Fruit fly (Drosophila melanogaster) whole organism, embryonic: ENCODE measurements around the gene CG8675.

Source experiments
- Awh ChIP-seq: fragments of 200-800 bp; sonication (Bioruptor generic); IDR thresholded peaks from 2 replicates; pipeline ENCODE4, ENCODE4 v1.3.6; 2022; ENCODE audit warnings: missing biosample characterization, missing genetic modification characterization
- CG10366 ChIP-seq: fragments of 200-800 bp; sonication (Bioruptor generic); IDR thresholded peaks from 2 replicates; pipeline ENCODE4 v1.3.6; 2022; ENCODE audit warnings: missing biosample characterization, missing genetic modification characterization
- CG11398 ChIP-seq: fragments of 200-800 bp; sonication (Bioruptor generic); optimal IDR thresholded peaks from 2 replicates; lab custom pipeline; 2016; ENCODE audit warnings: missing biosample characterization, missing genetic modification characterization
- CG13894 ChIP-seq: fragments of 200-800 bp; sonication (Bioruptor generic); optimal IDR thresholded peaks from 3 replicates; lab custom pipeline; 2018; ENCODE audit warnings: missing biosample characterization, mild to moderate bottlenecking, missing genetic modification characterization, moderate library complexity
- CG14667 ChIP-seq: fragments of 200-800 bp; sonication (Bioruptor generic); IDR thresholded peaks from 2 replicates; pipeline ENCODE4 v1.3.6; 2022; ENCODE audit warnings: missing biosample characterization, missing genetic modification characterization
- CG15269 ChIP-seq: fragments of 200-800 bp; sonication (Bioruptor generic); optimal IDR thresholded peaks from 2 replicates; lab custom pipeline; 2018; ENCODE audit warnings: missing biosample characterization, mild to moderate bottlenecking, missing genetic modification characterization, moderate library complexity
- CG15696 ChIP-seq: fragments of 200-800 bp; sonication (Bioruptor generic); optimal IDR thresholded peaks from 2 replicates; lab custom pipeline; 2019; ENCODE audit warnings: missing biosample characterization, mild to moderate bottlenecking, missing genetic modification characterization, moderate library complexity
- CG17359 ChIP-seq: fragments of 200-800 bp; sonication (Bioruptor generic); optimal IDR thresholded peaks from 3 replicates; lab custom pipeline; 2018; ENCODE audit warnings: missing biosample characterization, mild to moderate bottlenecking, missing genetic modification characterization, moderate library complexity
- CG2116 ChIP-seq: fragments of 200-800 bp; sonication (Bioruptor generic); optimal IDR thresholded peaks from 3 replicates; lab custom pipeline; 2018; ENCODE audit warnings: missing biosample characterization, mild to moderate bottlenecking, missing genetic modification characterization
- CG3065 ChIP-seq: fragments of 200-800 bp; sonication (Bioruptor generic); optimal IDR thresholded peaks from 2 replicates; lab custom pipeline; 2016; ENCODE audit warnings: missing biosample characterization, missing genetic modification characterization
- CG32772 ChIP-seq: fragments of 200-800 bp; sonication (Bioruptor generic); IDR thresholded peaks from 2 replicates; pipeline ENCODE4 v1.3.6; 2022; ENCODE audit warnings: missing biosample characterization, missing genetic modification characterization
- CG33213 ChIP-seq: fragments of 200-800 bp; sonication (Bioruptor generic); optimal IDR thresholded peaks from 3 replicates; lab custom pipeline; 2016; ENCODE audit warnings: missing biosample characterization, missing genetic modification characterization
- CG34422 ChIP-seq: fragments of 200-800 bp; sonication (Bioruptor generic); IDR thresholded peaks from 3 replicates; pipeline ENCODE4 v1.3.6; 2022; ENCODE audit warnings: missing biosample characterization, missing genetic modification characterization
- CG4404 ChIP-seq: fragments of 200-800 bp; sonication (Bioruptor generic); IDR thresholded peaks from 2 replicates; pipeline ENCODE4 v1.3.6; 2022; ENCODE audit warnings: missing biosample characterization, missing genetic modification characterization
- CG5245 ChIP-seq: fragments of 200-800 bp; sonication (Bioruptor generic); optimal IDR thresholded peaks from 3 replicates; lab custom pipeline; 2016; ENCODE audit warnings: missing biosample characterization, missing genetic modification characterization
- CG6175 ChIP-seq: fragments of 200-800 bp; sonication (Bioruptor generic); IDR thresholded peaks from 3 replicates; pipeline ENCODE4 v1.3.6; 2022; ENCODE audit warnings: missing biosample characterization, missing genetic modification characterization
- CG6791 ChIP-seq: fragments of 200-800 bp; sonication (Bioruptor generic); IDR thresholded peaks from 3 replicates; pipeline ENCODE4 v1.3.6; 2022; ENCODE audit warnings: missing biosample characterization, missing genetic modification characterization; ENCODE audit not compliant: partially characterized antibody
- CG7963 ChIP-seq: fragments of 200-800 bp; sonication (Bioruptor generic); IDR thresholded peaks from 3 replicates; pipeline ENCODE4 v1.3.6; 2022; ENCODE audit warnings: missing biosample characterization, missing genetic modification characterization; ENCODE audit not compliant: partially characterized antibody
- CG8765 ChIP-seq: fragments of 200-800 bp; sonication (Bioruptor generic); IDR thresholded peaks from 2 replicates; pipeline ENCODE4 v1.3.6; 2022; ENCODE audit warnings: missing biosample characterization, missing genetic modification characterization
- CG9727 ChIP-seq: fragments of 200-800 bp; sonication (Bioruptor generic); optimal IDR thresholded peaks from 3 replicates; lab custom pipeline; 2017; ENCODE audit warnings: missing biosample characterization, mild to moderate bottlenecking, missing genetic modification characterization
- CoRest ChIP-seq: fragments of 200-800 bp; sonication (Bioruptor generic); optimal IDR thresholded peaks from 3 replicates; lab custom pipeline; 2018; ENCODE audit warnings: missing biosample characterization, mild to moderate bottlenecking, missing genetic modification characterization, moderate library complexity
- Dip3 ChIP-seq: fragments of 200-800 bp; sonication (Bioruptor generic); optimal IDR thresholded peaks from 3 replicates; lab custom pipeline; 2016; ENCODE audit warnings: missing biosample characterization, missing genetic modification characterization
- Dp ChIP-seq: fragments of 200-800 bp; sonication (Bioruptor generic); optimal IDR thresholded peaks from 2 replicates; lab custom pipeline; 2018; ENCODE audit warnings: missing biosample characterization, mild to moderate bottlenecking, missing genetic modification characterization, moderate library complexity
- ERR ChIP-seq: fragments of 200-800 bp; sonication (Bioruptor generic); optimal IDR thresholded peaks from 2 replicates; lab custom pipeline; 2016; ENCODE audit warnings: missing biosample characterization, missing genetic modification characterization
- Ets65A ChIP-seq: fragments of 200-800 bp; sonication (Bioruptor generic); peaks from one replicate; lab custom pipeline; 2016; ENCODE audit warnings: missing biosample characterization, missing genetic modification characterization
- HLHmδ ChIP-seq: fragments of 200-800 bp; sonication (Bioruptor generic); optimal IDR thresholded peaks from 2 replicates; lab custom pipeline; 2018; ENCODE audit warnings: missing biosample characterization, mild to moderate bottlenecking, missing genetic modification characterization, moderate library complexity
- Hmr ChIP-seq: fragments of 200-800 bp; sonication (Bioruptor generic); optimal IDR thresholded peaks from 3 replicates; lab custom pipeline; 2017; ENCODE audit warnings: mild to moderate bottlenecking, missing biosample characterization, missing genetic modification reagents, missing genetic modification characterization
- Med ChIP-seq: fragments of 200-800 bp; sonication (Bioruptor generic); peaks from one replicate; lab custom pipeline; 2016; ENCODE audit warnings: missing biosample characterization, missing genetic modification characterization, mild to moderate bottlenecking, inconsistent platforms, moderate library complexity
- Nf-YC ChIP-seq: fragments of 200-800 bp; optimal IDR thresholded peaks from 3 replicates; lab custom pipeline; 2019; ENCODE audit warnings: missing biosample characterization, mild to moderate bottlenecking, missing genetic modification characterization, moderate library complexity
- Oli ChIP-seq: fragments of 200-800 bp; sonication (Bioruptor generic); optimal IDR thresholded peaks from 2 replicates; lab custom pipeline; 2018; ENCODE audit warnings: missing biosample characterization, mild to moderate bottlenecking, missing genetic modification characterization, moderate library complexity
- Usf ChIP-seq: fragments of 200-800 bp; sonication (Bioruptor generic); optimal IDR thresholded peaks from 2 replicates; lab custom pipeline; 2017; ENCODE audit warnings: missing genotype, missing biosample characterization, missing genetic modification characterization
- ato ChIP-seq: fragments of 200-800 bp; sonication (Bioruptor generic); IDR thresholded peaks from 2 replicates; pipeline ENCODE4 v1.3.6; 2022; ENCODE audit warnings: missing biosample characterization, missing genetic modification characterization; ENCODE audit not compliant: partially characterized antibody
- bab2 ChIP-seq: fragments of 200-800 bp; sonication (Bioruptor generic); optimal IDR thresholded peaks from 2 replicates; lab custom pipeline; 2016; ENCODE audit warnings: missing biosample characterization, missing genetic modification characterization
- cg ChIP-seq: fragments of 200-800 bp; sonication (Bioruptor generic); optimal IDR thresholded peaks from 3 replicates; lab custom pipeline; 2019; ENCODE audit warnings: missing biosample characterization, mild to moderate bottlenecking, missing genetic modification characterization, moderate library complexity
- chinmo ChIP-seq: fragments of 200-800 bp; sonication (Bioruptor generic); IDR thresholded peaks from 4 replicates; pipeline ENCODE4 v1.3.6; 2022; ENCODE audit warnings: missing biosample characterization, missing genetic modification characterization; ENCODE audit not compliant: partially characterized antibody
- crc ChIP-seq: fragments of 200-800 bp; sonication (Bioruptor generic); optimal IDR thresholded peaks from 2 replicates; lab custom pipeline; 2016; ENCODE audit warnings: missing biosample characterization, missing genetic modification characterization
- dan ChIP-seq: fragments of 200-800 bp; sonication (Bioruptor generic); IDR thresholded peaks from 2 replicates; pipeline ENCODE4 v1.3.6; 2022; ENCODE audit warnings: missing biosample characterization, missing genetic modification characterization
- fu2 ChIP-seq: fragments of 200-800 bp; sonication (Bioruptor generic); optimal IDR thresholded peaks from 2 replicates; lab custom pipeline; 2016; ENCODE audit warnings: missing biosample characterization, missing genetic modification characterization
- gcm2 ChIP-seq: fragments of 200-800 bp; sonication (Bioruptor generic); optimal IDR thresholded peaks from 2 replicates; lab custom pipeline; 2016; ENCODE audit warnings: missing biosample characterization, missing genetic modification characterization
- grn ChIP-seq: fragments of 200-800 bp; sonication (Bioruptor generic); optimal IDR thresholded peaks from 3 replicates; lab custom pipeline; 2017; ENCODE audit warnings: missing biosample characterization, missing genetic modification characterization
- mirr ChIP-seq: fragments of 200-800 bp; sonication (Bioruptor generic); optimal IDR thresholded peaks from 3 replicates; lab custom pipeline; 2018; ENCODE audit warnings: missing biosample characterization, mild to moderate bottlenecking, missing genetic modification characterization
- onecut ChIP-seq: fragments of 200-800 bp; sonication (Bioruptor generic); IDR thresholded peaks from 2 replicates; pipeline ENCODE4 v1.3.6; 2022; ENCODE audit warnings: missing biosample characterization, missing genetic modification characterization
- ranshi ChIP-seq: fragments of 200-800 bp; sonication (Bioruptor generic); IDR thresholded peaks from 2 replicates; pipeline ENCODE4 v1.3.6; 2022; ENCODE audit warnings: missing biosample characterization, missing genetic modification characterization
- sr ChIP-seq: fragments of 200-800 bp; sonication (Bioruptor generic); IDR thresholded peaks from 3 replicates; pipeline ENCODE4 v1.3.6; 2022; ENCODE audit warnings: missing biosample characterization, missing genetic modification characterization
- ssp ChIP-seq: fragments of 200-800 bp; sonication (Bioruptor generic); IDR thresholded peaks from 2 replicates; pipeline ENCODE4 v1.3.6; 2022; ENCODE audit warnings: missing biosample characterization, missing genetic modification characterization
- stwl ChIP-seq: fragments of 200-800 bp; sonication (Bioruptor generic); optimal IDR thresholded peaks from 3 replicates; lab custom pipeline; 2018; ENCODE audit warnings: missing biosample characterization, mild to moderate bottlenecking, missing genetic modification characterization, moderate library complexity
- vfl ChIP-seq: fragments of 200-800 bp; sonication (Bioruptor generic); optimal IDR thresholded peaks from 2 replicates; lab custom pipeline; 2016; ENCODE audit warnings: missing biosample characterization, missing genetic modification characterization

CG8675 gene

DNA sequence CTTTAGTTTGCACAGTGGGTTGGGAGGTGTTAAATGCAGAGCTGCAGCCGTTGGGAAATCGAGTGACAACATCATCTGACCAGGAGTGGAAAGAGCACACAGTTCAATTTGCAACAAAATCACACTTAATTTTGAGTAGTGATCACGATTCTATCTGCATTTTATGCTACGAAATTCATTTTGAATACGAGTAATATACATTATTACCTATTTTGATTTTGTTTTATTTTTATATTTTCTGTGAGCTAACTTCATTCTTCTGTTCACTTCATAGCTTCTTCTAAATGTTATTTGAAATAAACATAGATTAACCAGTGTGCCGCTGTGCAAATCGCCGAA lies 22.7 kb downstream of the CG8675 start, which contains the start of gene CG10598 (continued):
- TF ChIP-seq Hmr (GFP tag; lab: Kevin White, UChicago) (no peak), CG17359 (tag; lab: Kevin White, UChicago) (no peak), Nf-YC (no peak), crc (no peak), Med (GFP tag; lab: Kevin White, UChicago) (peak; percentile 77), stwl (tag; lab: Kevin White, UChicago) (no peak), mirr (no peak), Oli (peak; percentile 8), CG10366 (GFP tag; lab: Robert Waterston, UW) (no peak), ERR (GFP tag; lab: Kevin White, UChicago) (no peak), ssp (GFP tag; lab: Robert Waterston, UW) (no peak), bab2 (GFP tag; lab: Kevin White, UChicago) (no peak), dan (no peak), CG4404 (GFP tag; lab: Robert Waterston, UW) (no peak), cg (no peak), HLHmδ (GFP tag; lab: Kevin White, UChicago) (no peak), ato (no peak)

DNA sequence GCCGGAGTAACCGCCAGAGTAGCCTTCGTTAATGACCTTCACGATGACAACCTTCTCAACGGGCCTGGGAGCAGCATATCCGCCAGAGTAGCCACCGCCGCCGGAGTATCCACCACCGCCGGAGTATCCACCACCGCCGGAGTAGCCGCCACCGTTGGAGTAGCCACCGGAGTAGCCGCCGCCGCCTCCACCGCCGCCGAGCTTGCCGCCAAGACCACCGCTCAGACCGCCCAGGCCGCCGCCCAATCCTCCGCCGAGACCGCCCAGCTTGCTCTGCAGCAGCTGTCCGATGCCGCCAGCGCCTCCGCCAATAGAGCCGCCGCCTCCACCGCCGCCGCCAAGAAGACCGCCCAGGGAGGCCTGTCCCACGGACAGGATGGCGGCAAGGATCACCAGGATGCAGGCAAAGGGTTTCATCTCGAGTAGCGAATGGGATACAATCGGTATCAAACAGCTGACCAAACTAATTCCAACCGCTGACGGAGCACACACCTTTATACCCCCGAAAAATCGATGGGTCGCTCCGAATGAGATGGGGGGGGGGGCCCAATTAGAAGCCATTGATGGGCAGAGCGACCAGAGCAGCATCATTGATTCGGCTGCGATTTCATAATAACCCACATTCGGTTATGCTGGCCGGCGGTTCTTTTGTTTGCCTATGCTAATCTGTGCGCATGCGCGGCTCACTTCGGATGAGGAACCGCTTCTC lies 23.2 kb downstream of the CG8675 start:
- no peak for TF ChIP-seq CG11398 (GFP tag; lab: Kevin White, UChicago)
- TF ChIP-seq sr (GFP tag; lab: Robert Waterston, UW): no peak
- no peak for TF ChIP-seq CG33213 (GFP tag; lab: Kevin White, UChicago)
- no peak for TF ChIP-seq CG8765 (GFP tag; lab: Robert Waterston, UW)
- no peak for TF ChIP-seq Dip3 (GFP tag; lab: Kevin White, UChicago)
- no peak for TF ChIP-seq CG34422 (GFP tag; lab: Robert Waterston, UW)
- no peak for TF ChIP-seq CG14667
- TF ChIP-seq ranshi (GFP tag; lab: Robert Waterston, UW): no peak
- TF ChIP-seq vfl (GFP tag; lab: Kevin White, UChicago): no peak
- no peak for TF ChIP-seq Usf (GFP tag; lab: Kevin White, UChicago)
- TF ChIP-seq grn (GFP tag; lab: Kevin White, UChicago): no peak
- no peak for TF ChIP-seq CG15696 (tag; lab: Kevin White, UChicago)
- no peak for TF ChIP-seq Dp (GFP tag; lab: Kevin White, UChicago)
- no peak for TF ChIP-seq CG3065
- no peak for TF ChIP-seq CG5245 (GFP tag; lab: Kevin White, UChicago)
- TF ChIP-seq CG6791 (GFP tag; lab: Robert Waterston, UW): no peak
- peak; percentile 56 for TF ChIP-seq Med (GFP tag; lab: Kevin White, UChicago)
- TF ChIP-seq fu2: no peak
- TF ChIP-seq CG13894 (tag; lab: Kevin White, UChicago): peak; percentile 29
- TF ChIP-seq Awh (GFP tag; lab: Robert Waterston, UW): peak; percentile 75; the same call in 1 of the 2 replicates
- peak; percentile 72 for TF ChIP-seq Ets65A (GFP tag; lab: Kevin White, UChicago)
- no peak for TF ChIP-seq CoRest
- no peak for TF ChIP-seq CG2116 (GFP tag; lab: Kevin White, UChicago)
- TF ChIP-seq CG4404 (GFP tag; lab: Robert Waterston, UW): no peak
- peak; percentile 26; the same call in 1 of the 3 replicates for TF ChIP-seq CG6175 (GFP tag; lab: Robert Waterston, UW)
- no peak for TF ChIP-seq gcm2 (GFP tag; lab: Kevin White, UChicago)
- no peak for TF ChIP-seq CG7963 (GFP tag; lab: Robert Waterston, UW)
- peak; percentile 34; the same call in 1 of the 2 replicates for TF ChIP-seq onecut (GFP tag; lab: Robert Waterston, UW)
- TF ChIP-seq CG32772 (GFP tag; lab: Robert Waterston, UW): no peak
- TF ChIP-seq chinmo: peak; percentile 54; the same call in 1 of the 4 replicates
- no peak for TF ChIP-seq CG15269 (tag; lab: Kevin White, UChicago)
- TF ChIP-seq ERR (GFP tag; lab: Kevin White, UChicago): no peak
- no peak for TF ChIP-seq CG9727 (GFP tag; lab: Kevin White, UChicago)
- TF ChIP-seq, all 482 proteins: peak for 7
